Worm (Caenorhabditis elegans) whole organism, L3 larva: ENCODE measurements around the gene spp-22.
A peak's percentile ranks its signal among the peaks of the same experiment; 100 is the strongest.

Source experiments
- R02D3.7 ChIP-seq: fragments of 150-350 bp; optimal IDR thresholded peaks from 2 replicates; lab custom pipeline; 2014; ENCODE audit warnings: missing biosample characterization, missing genetic modification characterization
- ama-1 ChIP-seq: fragments of 150-350 bp; optimal IDR thresholded peaks from 2 replicates; lab custom pipeline; 2018
- ceh-16 ChIP-seq: sonication (generic microtip); optimal IDR thresholded peaks from 2 replicates; lab custom pipeline; 2017; ENCODE audit warnings: missing biosample characterization, missing genetic modification characterization
- daf-12 ChIP-seq: fragments of 150-350 bp; optimal IDR thresholded peaks from 2 replicates; lab custom pipeline; 2014; ENCODE audit warnings: missing biosample characterization, missing genetic modification reagents, missing genetic modification characterization
- egl-5 ChIP-seq: fragments of 150-350 bp; optimal IDR thresholded peaks from 2 replicates; lab custom pipeline; 2017; ENCODE audit warnings: missing biosample characterization, missing genetic modification reagents, missing genetic modification characterization, inconsistent platforms
- elt-2 ChIP-seq: sonication (generic microtip); optimal IDR thresholded peaks from 2 replicates; lab custom pipeline; 2016; ENCODE audit warnings: missing genetic modification reagents, mild to moderate bottlenecking, missing genetic modification characterization, missing compliant biosample characterization
- eor-1 ChIP-seq, 2 experiments: fragments of 150-350 bp; optimal IDR thresholded peaks; 2 replicates each; lab custom pipeline; 2014 to 2018; ENCODE audit warnings: missing biosample characterization in 2 of 2, missing genetic modification characterization in 2 of 2
- fkh-10 ChIP-seq: sonication (generic microtip); optimal IDR thresholded peaks from 2 replicates; lab custom pipeline; 2017; ENCODE audit warnings: missing biosample characterization, missing genetic modification reagents, missing genetic modification characterization
- fos-1 ChIP-seq: fragments of 150-350 bp; optimal IDR thresholded peaks from 2 replicates; lab custom pipeline; 2014; ENCODE audit warnings: missing biosample characterization, missing genetic modification characterization
- hmg-11 ChIP-seq: sonication (generic microtip); optimal IDR thresholded peaks from 2 replicates; lab custom pipeline; 2016; ENCODE audit warnings: missing genetic modification characterization, missing compliant biosample characterization
- jun-1 ChIP-seq: fragments of 150-350 bp; optimal IDR thresholded peaks from 2 replicates; lab custom pipeline; 2014; ENCODE audit warnings: missing biosample characterization, missing genetic modification reagents, missing genetic modification characterization
- lin-15B ChIP-seq: fragments of 150-350 bp; optimal IDR thresholded peaks from 2 replicates; lab custom pipeline; 2014; ENCODE audit warnings: missing biosample characterization, missing genetic modification characterization
- mdl-1 ChIP-seq: fragments of 150-350 bp; optimal IDR thresholded peaks from 2 replicates; lab custom pipeline; 2014; ENCODE audit warnings: missing biosample characterization, missing genetic modification characterization
- nfya-1 ChIP-seq: sonication (generic microtip); optimal IDR thresholded peaks from 2 replicates; lab custom pipeline; 2017; ENCODE audit warnings: missing genetic modification characterization, mild to moderate bottlenecking, missing compliant biosample characterization, antibody characterized with exemption, moderate library complexity; ENCODE audit not compliant: insufficient read depth
- nhr-23 ChIP-seq: fragments of 150-350 bp; optimal IDR thresholded peaks from 2 replicates; lab custom pipeline; 2014; ENCODE audit warnings: missing biosample characterization, missing genetic modification reagents, missing genetic modification characterization
- nhr-237 ChIP-seq: fragments of 150-350 bp; optimal IDR thresholded peaks from 2 replicates; lab custom pipeline; 2014; ENCODE audit warnings: missing biosample characterization, missing genetic modification characterization
- nhr-25 ChIP-seq: sonication (generic microtip); optimal IDR thresholded peaks from 2 replicates; lab custom pipeline; 2017; ENCODE audit warnings: missing biosample characterization, missing genetic modification characterization
- nhr-28 ChIP-seq: fragments of 150-350 bp; optimal IDR thresholded peaks from 2 replicates; lab custom pipeline; 2014; ENCODE audit warnings: missing biosample characterization, missing genetic modification characterization
- nhr-43 ChIP-seq: sonication (generic microtip); optimal IDR thresholded peaks from 2 replicates; lab custom pipeline; 2016; ENCODE audit warnings: mild to moderate bottlenecking, missing genetic modification characterization, missing compliant biosample characterization; ENCODE audit not compliant: poor library complexity, severe bottlenecking
- nhr-76 ChIP-seq: fragments of 150-350 bp; sonication (generic microtip); optimal IDR thresholded peaks from 5 replicates; lab custom pipeline; 2014; ENCODE audit warnings: missing biosample characterization, missing genetic modification characterization
- pha-4 ChIP-seq: fragments of 150-350 bp; optimal IDR thresholded peaks from 2 replicates; lab custom pipeline; 2014; ENCODE audit warnings: missing biosample characterization, missing genetic modification reagents, missing genetic modification characterization
- pqm-1 ChIP-seq: fragments of 150-350 bp; optimal IDR thresholded peaks from 2 replicates; lab custom pipeline; 2017; ENCODE audit warnings: missing biosample characterization, missing genetic modification characterization, inconsistent platforms
- skn-1 ChIP-seq: fragments of 150-350 bp; optimal IDR thresholded peaks from 2 replicates; lab custom pipeline; 2014; ENCODE audit warnings: missing biosample characterization, missing genetic modification characterization
- ztf-11 ChIP-seq: fragments of 150-350 bp; optimal IDR thresholded peaks from 2 replicates; lab custom pipeline; 2014; ENCODE audit warnings: missing biosample characterization, missing genetic modification characterization

The spp-22 gene

DNA sequence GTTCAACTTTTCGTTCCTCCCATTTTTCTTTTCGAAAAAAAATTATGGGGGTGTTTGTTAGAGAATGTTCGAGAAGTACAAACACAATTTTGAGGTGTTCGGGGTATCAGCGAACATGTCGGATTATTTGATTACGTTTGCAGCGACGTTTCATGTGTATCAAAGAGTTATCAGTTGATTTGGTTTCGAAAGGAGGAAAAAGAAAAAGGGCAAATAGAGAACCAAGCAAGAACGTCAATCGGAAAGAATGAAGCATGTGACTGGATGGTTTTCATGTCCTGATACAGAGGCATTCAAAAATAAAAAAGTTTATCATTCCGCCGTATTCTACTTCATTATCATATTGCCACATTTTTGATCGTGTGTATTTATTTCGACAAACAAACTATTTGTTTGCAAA lies 33.3 kb downstream of the spp-22 start:
- TF ChIP-seq nhr-28 = no peak
- peak; percentile 56 for TF ChIP-seq jun-1
- no peak for TF ChIP-seq nhr-76 (tag; lab: Kevin White, UChicago)
- no peak for TF ChIP-seq ceh-16
- TF ChIP-seq mdl-1 = no peak
- peak; percentile 10 for TF ChIP-seq skn-1 (tag; lab: Kevin White, UChicago)
- TF ChIP-seq R02D3.7 = no peak
- TF ChIP-seq pha-4 (tag; lab: Kevin White, UChicago) = peak; percentile 87
- TF ChIP-seq ztf-11 (tag; lab: Kevin White, UChicago) = no peak
- peak; percentile 98 for TF ChIP-seq elt-2 (tag; lab: Kevin White, UChicago)
- no peak for TF ChIP-seq daf-12
- peak; percentile 89 for TF ChIP-seq pqm-1
- peak; percentile 11 for TF ChIP-seq fos-1 (tag; lab: Kevin White, UChicago)
- no peak for TF ChIP-seq nhr-237 (tag; lab: Kevin White, UChicago)

DNA sequence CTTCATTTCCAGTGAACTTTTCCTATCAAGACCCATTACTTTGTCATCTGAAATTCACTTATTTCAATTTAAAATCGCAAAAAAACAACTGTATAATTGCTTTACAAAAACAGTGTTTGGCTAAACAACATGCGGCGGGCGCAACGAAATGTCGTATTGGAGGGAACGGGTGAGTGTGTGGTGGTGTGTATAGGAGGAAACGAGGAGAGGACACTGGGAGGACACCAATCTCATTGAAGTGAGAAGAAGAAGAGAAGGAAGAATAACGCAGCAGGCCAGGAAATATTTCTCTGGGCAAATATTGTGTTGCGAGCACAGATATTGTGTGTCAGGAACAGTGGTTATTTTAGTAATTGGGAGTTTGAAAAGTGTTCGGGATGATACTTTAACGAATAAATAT lies 43.1 kb downstream of the spp-22 start, which contains the start of gene F46H5.4:
TSS of gene F46H5.4 (minus strand) at position 53 of the 400 bp plus-strand sequence.
- TF ChIP-seq hmg-11 (tag; lab: Kevin White, UChicago) (peak; percentile 60), nfya-1 (tag; lab: Kevin White, UChicago) (peak; percentile 49), eor-1 (tag; optimal IDR thresholded peaks at IDR 0.05; lab: Kevin White, UChicago) (no peak), nhr-23 (tag; lab: Kevin White, UChicago) (peak; percentile 23), fkh-10 (GFP tag; lab: Kevin White, UChicago) (no peak), ama-1 (lab: Kevin White, UChicago) (no peak), nhr-25 (tag; lab: Kevin White, UChicago) (peak; percentile 7), nhr-43 (tag; lab: Kevin White, UChicago) (no peak), pha-4 (tag; lab: Kevin White, UChicago) (peak; percentile 40), skn-1 (tag; lab: Kevin White, UChicago) (no peak), lin-15B (peak; percentile 0)
- TF ChIP-seq, all 47 proteins: peak for 6

- TF ChIP-seq nfya-1 (tag; lab: Kevin White, UChicago) = peak; percentile 26
- no peak for TF ChIP-seq ceh-16
Observed at ce11 chrX:7256891-7257290, 45.4 kb downstream of the spp-22 start, which contains the start of gene F46H5.5. TSS of gene F46H5.5 (minus strand) at chrX:7256991.

ce11 chrX:7260327-7261019 lies 49.0 kb downstream of the spp-22 start, which contains the start of gene lact-1:
TSS of gene lact-1 (minus strand) at chrX:7260377.
- TF ChIP-seq pqm-1 (peak; percentile 54), egl-5 (no peak), pha-4 (tag; lab: Kevin White, UChicago) (peak; percentile 6), elt-2 (tag; lab: Kevin White, UChicago) (peak; percentile 44)
- TF ChIP-seq, all 47 proteins: peak for 3
